Fruit fly (Drosophila melanogaster): ENCODE results near the gene CG31115.
A peak's percentile ranks its signal among the peaks of the same experiment; 100 is the strongest.

CG31115 gene

dm6 chr3R:25080446-25080845 lies 43.7 kb downstream of the CG31115 start (continued):
- TF ChIP-seq CG2202 (tag; optimal IDR thresholded peaks at IDR 0.05) (no peak), lov (optimal IDR thresholded peaks at IDR 0.05) (no peak), lov (GFP tag; IDR thresholded peaks at IDR 0.05) (no peak), CG4424 (GFP tag; optimal IDR thresholded peaks at IDR 0.05) (no peak), D19A (tag; optimal IDR thresholded peaks at IDR 0.05) (no peak), CG8359 (GFP tag; optimal IDR thresholded peaks at IDR 0.05; ENCODE audit: borderline replicate concordance) (no peak), CG4360 (GFP tag; IDR thresholded peaks at IDR 0.05) (no peak), maf-S (GFP tag; optimal IDR thresholded peaks at IDR 0.05) (no peak), CG1233 (GFP tag; optimal IDR thresholded peaks at IDR 0.05) (no peak), Awh (GFP tag; IDR thresholded peaks at IDR 0.05) (0 out of 2 replicates have a peak, but pooled peaks have one; percentile 8), fru (optimal IDR thresholded peaks at IDR 0.05) (no peak), NfI (GFP tag; optimal IDR thresholded peaks at IDR 0.05) (no peak), pho (GFP tag; optimal IDR thresholded peaks at IDR 0.05) (no peak), wek (GFP tag; optimal IDR thresholded peaks at IDR 0.05) (peak; percentile 22), otp (GFP tag; IDR thresholded peaks at IDR 0.05) (no peak), B-H2 (GFP tag; optimal IDR thresholded peaks at IDR 0.05) (no peak), CG2199 (GFP tag; IDR thresholded peaks at IDR 0.05) (peak; percentile 75; the same call in 1 of the 3 replicates), Gug (GFP tag; IDR thresholded peaks at IDR 0.05) (no peak), CG15011 (GFP tag; optimal IDR thresholded peaks at IDR 0.05) (no peak), shn (GFP tag; optimal IDR thresholded peaks at IDR 0.05) (no peak)

DNA sequence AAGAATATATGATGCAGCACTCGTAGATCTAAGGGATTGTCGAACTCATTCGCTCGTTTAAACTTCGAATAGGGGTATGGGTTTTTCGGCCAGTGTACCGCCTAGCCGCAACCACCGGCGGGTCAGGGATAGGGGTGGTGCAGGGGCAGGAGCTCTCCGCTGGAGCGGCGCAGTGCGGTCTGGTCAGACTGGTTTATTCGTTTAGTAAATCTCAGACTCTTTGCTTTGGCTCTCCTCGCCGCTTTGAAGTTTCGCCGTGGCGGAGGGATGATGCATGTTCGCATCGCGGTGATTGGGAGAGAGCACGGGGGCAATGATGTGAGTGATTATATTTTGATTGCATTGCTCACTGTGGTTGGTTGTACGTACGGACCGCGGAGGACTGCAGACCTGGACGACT lies 45.6 kb downstream of the CG31115 start, which contains the start of gene fd96Ca:
Gene fd96Ca (plus strand): TSS at position 337 of the 400 bp plus-strand sequence.
- TF ChIP-seq CG4282 (GFP tag; optimal IDR thresholded peaks at IDR 0.05) (no peak), tup (GFP tag; optimal IDR thresholded peaks at IDR 0.05) (no peak), zf30C (GFP tag; optimal IDR thresholded peaks at IDR 0.05) (peak; percentile 83), crol (GFP tag; IDR thresholded peaks at IDR 0.05) (peak; percentile 84; the same call in 1 of the 2 replicates), Nf-YB (GFP tag; optimal IDR thresholded peaks at IDR 0.05) (peak; percentile 95), gsb (GFP tag; IDR thresholded peaks at IDR 0.05) (no peak), Trl (optimal IDR thresholded peaks at IDR 0.05) (peak in 1 of 2 experiments; percentile 22), Trl (GFP tag; optimal IDR thresholded peaks at IDR 0.05) (no peak), Nf-YC (tag; optimal IDR thresholded peaks at IDR 0.05) (peak; percentile 92)
